Worm (Caenorhabditis elegans): ENCODE measurements around the gene H06H21.11.

Gene H06H21.11

ce11 chrIV:4780129-4780528 is 27.0 kb downstream of the H06H21.11 start, which contains the start of gene set-15:
Gene set-15, minus strand, starts transcription at chrIV:4780229.
- TF ChIP-seq drap-1 (GFP tag; optimal IDR thresholded peaks at IDR 0.05) (no peak), nhr-76 (tag; optimal IDR thresholded peaks at IDR 0.05) (no peak), sptf-1 (tag; optimal IDR thresholded peaks at IDR 0.05) (no peak), ham-2 (GFP tag; optimal IDR thresholded peaks at IDR 0.05) (no peak), ceh-43 (GFP tag; optimal IDR thresholded peaks at IDR 0.05) (no peak), ces-1 (GFP tag; optimal IDR thresholded peaks at IDR 0.05) (no peak), nhr-237 (tag; optimal IDR thresholded peaks at IDR 0.05) (no peak), nhr-2 (tag; optimal IDR thresholded peaks at IDR 0.05) (no peak), mls-2 (tag; optimal IDR thresholded peaks at IDR 0.05) (no peak), lin-32 (GFP tag; optimal IDR thresholded peaks at IDR 0.05) (no peak), sem-2 (GFP tag; optimal IDR thresholded peaks at IDR 0.05) (no peak), ztf-11 (tag; optimal IDR thresholded peaks at IDR 0.05) (no peak), lsy-2 (tag; optimal IDR thresholded peaks at IDR 0.05) (no peak), ceh-83 (GFP tag; optimal IDR thresholded peaks at IDR 0.05) (no peak), unc-120 (tag; optimal IDR thresholded peaks at IDR 0.05; ENCODE audit: poor library complexity, severe bottlenecking) (no peak), nhr-28 (tag; optimal IDR thresholded peaks at IDR 0.05) (no peak), pha-4 (tag; optimal IDR thresholded peaks at IDR 0.05) (no peak), hlh-1 (tag; optimal IDR thresholded peaks at IDR 0.05) (no peak)

- TF ChIP-seq sem-2 (GFP tag; optimal IDR thresholded peaks at IDR 0.05): no peak
- no peak for TF ChIP-seq ztf-11 (tag; optimal IDR thresholded peaks at IDR 0.05)
- no peak for TF ChIP-seq snpc-4 (tag; optimal IDR thresholded peaks at IDR 0.05)
- TF ChIP-seq ceh-43 (GFP tag; optimal IDR thresholded peaks at IDR 0.05): no peak
- no peak for TF ChIP-seq elt-3 (tag; optimal IDR thresholded peaks at IDR 0.05)
- no peak for TF ChIP-seq mab-5 (tag; optimal IDR thresholded peaks at IDR 0.05)
- TF ChIP-seq mls-2 (tag; optimal IDR thresholded peaks at IDR 0.05): no peak
- TF ChIP-seq sptf-1 (tag; optimal IDR thresholded peaks at IDR 0.05): no peak
- no peak for TF ChIP-seq unc-39 (tag; optimal IDR thresholded peaks at IDR 0.05)
- TF ChIP-seq unc-120 (tag; optimal IDR thresholded peaks at IDR 0.05; ENCODE audit: poor library complexity, severe bottlenecking): no peak
- no peak for TF ChIP-seq ceh-83 (GFP tag; optimal IDR thresholded peaks at IDR 0.05)
- no peak for TF ChIP-seq bed-3 (GFP tag; optimal IDR thresholded peaks at IDR 0.05)
- no peak for TF ChIP-seq zip-8 (tag; optimal IDR thresholded peaks at IDR 0.05)
- TF ChIP-seq nhr-12 (tag; optimal IDR thresholded peaks at IDR 0.05): no peak
- TF ChIP-seq nhr-2 (tag; optimal IDR thresholded peaks at IDR 0.05): no peak
- no peak for TF ChIP-seq ceh-39 (tag; optimal IDR thresholded peaks at IDR 0.05)
- no peak for TF ChIP-seq lin-13 (tag; optimal IDR thresholded peaks at IDR 0.05)
Observed at ce11 chrIV:4776501-4776900, 30.6 kb downstream of the H06H21.11 start.

- TF ChIP-seq lsy-2 (tag; optimal IDR thresholded peaks at IDR 0.05) (no peak), blmp-1 (tag; optimal IDR thresholded peaks at IDR 0.05) (no peak), elt-3 (tag; optimal IDR thresholded peaks at IDR 0.05) (no peak), ceh-83 (GFP tag; optimal IDR thresholded peaks at IDR 0.05) (no peak), ceh-43 (GFP tag; optimal IDR thresholded peaks at IDR 0.05) (no peak), snpc-4 (tag; optimal IDR thresholded peaks at IDR 0.05) (no peak), cnd-1 (tag; optimal IDR thresholded peaks at IDR 0.05) (no peak), nhr-28 (tag; optimal IDR thresholded peaks at IDR 0.05) (no peak), nhr-12 (tag; optimal IDR thresholded peaks at IDR 0.05) (no peak), tbx-8 (GFP tag; optimal IDR thresholded peaks at IDR 0.05) (no peak), bed-3 (GFP tag; optimal IDR thresholded peaks at IDR 0.05) (no peak), drap-1 (GFP tag; optimal IDR thresholded peaks at IDR 0.05) (no peak), ces-1 (GFP tag; optimal IDR thresholded peaks at IDR 0.05) (no peak), nhr-2 (tag; optimal IDR thresholded peaks at IDR 0.05) (no peak), unc-39 (tag; optimal IDR thresholded peaks at IDR 0.05) (no peak), ztf-11 (tag; optimal IDR thresholded peaks at IDR 0.05) (no peak)
Observed at ce11 chrIV:4776001-4776400, 31.1 kb downstream of the H06H21.11 start, which contains the start of gene R11E3.19. Gene R11E3.19, minus strand, starts transcription at chrIV:4776101.

- TF ChIP-seq sptf-1 (tag; optimal IDR thresholded peaks at IDR 0.05) (no peak), unc-39 (tag; optimal IDR thresholded peaks at IDR 0.05) (no peak), nhr-2 (tag; optimal IDR thresholded peaks at IDR 0.05) (no peak), unc-62 (GFP tag; optimal IDR thresholded peaks at IDR 0.05) (no peak), elt-3 (tag; optimal IDR thresholded peaks at IDR 0.05) (no peak), tbx-8 (GFP tag; optimal IDR thresholded peaks at IDR 0.05) (no peak)
Observed at ce11 chrIV:4771792-4772191, 35.3 kb downstream of the H06H21.11 start, which contains the start of gene R11E3.2. Gene R11E3.2, plus strand, starts transcription at chrIV:4772092.

ce11 chrIV:4764422-4764821 is 42.7 kb downstream of the H06H21.11 start, which contains the start of gene npp-26:
Gene npp-26, plus strand, starts transcription at chrIV:4764722.
- TF ChIP-seq ceh-43 (GFP tag; optimal IDR thresholded peaks at IDR 0.05): no peak
- no peak for TF ChIP-seq elt-1 (tag; optimal IDR thresholded peaks at IDR 0.05; ENCODE audit: borderline replicate concordance, insufficient read depth)
- no peak for TF ChIP-seq nhr-28 (tag; optimal IDR thresholded peaks at IDR 0.05)
- TF ChIP-seq sptf-1 (tag; optimal IDR thresholded peaks at IDR 0.05): no peak
- no peak for TF ChIP-seq pha-4 (tag; optimal IDR thresholded peaks at IDR 0.05)
- TF ChIP-seq tbx-8 (GFP tag; optimal IDR thresholded peaks at IDR 0.05): no peak
- no peak for TF ChIP-seq unc-62 (GFP tag; optimal IDR thresholded peaks at IDR 0.05)
- no peak for TF ChIP-seq nhr-12 (tag; optimal IDR thresholded peaks at IDR 0.05)
- TF ChIP-seq unc-120 (tag; optimal IDR thresholded peaks at IDR 0.05; ENCODE audit: poor library complexity, severe bottlenecking): no peak

Data from whole organism, mixed stage, embryonic.